Fruit fly (Drosophila melanogaster): ENCODE data around the gene Ir7d.

Ir7d gene

DNA sequence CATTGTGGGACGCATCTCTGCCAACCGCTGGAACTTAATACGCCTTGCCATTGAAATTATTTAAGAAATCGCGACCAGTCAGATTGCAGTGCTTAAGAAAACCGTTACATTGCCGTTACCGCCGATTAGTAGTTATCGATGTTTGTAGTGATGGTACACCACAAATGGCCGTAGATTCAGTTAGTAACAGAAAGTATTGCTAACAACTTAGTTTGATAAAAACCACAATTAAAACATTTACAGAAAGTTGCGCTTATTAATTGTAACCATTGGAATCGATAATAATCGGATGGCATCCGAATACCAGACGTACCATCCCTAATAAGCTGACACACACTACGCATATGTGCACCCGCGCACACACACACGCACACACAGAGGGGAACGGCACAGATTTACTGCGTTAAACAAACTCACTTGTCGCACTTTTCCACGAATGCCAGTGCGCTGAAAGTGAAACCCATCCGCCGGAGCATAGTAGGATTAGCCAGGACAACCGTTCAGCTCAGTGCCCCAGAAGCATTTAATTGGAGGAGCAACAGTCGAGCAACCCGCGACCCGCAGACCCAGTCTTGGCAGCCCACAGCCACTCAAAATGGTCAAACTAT lies 41.5 kb upstream of the Ir7d start, which contains the start of the genes hdm and Ykt6 (continued):
- TF ChIP-seq ss (GFP tag; optimal IDR thresholded peaks at IDR 0.05) = no peak
- no peak for TF ChIP-seq CG8119 (GFP tag; IDR thresholded peaks at IDR 0.05)
- peak; percentile 81 for TF ChIP-seq CG10631 (GFP tag; optimal IDR thresholded peaks at IDR 0.05)
- peak; percentile 79 for TF ChIP-seq CG31627 (GFP tag; optimal IDR thresholded peaks at IDR 0.05)
- no peak for TF ChIP-seq Met (GFP tag; optimal IDR thresholded peaks at IDR 0.05)
- peak; percentile 81 for TF ChIP-seq cyc (GFP tag; optimal IDR thresholded peaks at IDR 0.05)
- no peak for TF ChIP-seq salr (GFP tag; optimal IDR thresholded peaks at IDR 0.05)
- TF ChIP-seq CG10669 (GFP tag; optimal IDR thresholded peaks at IDR 0.05) = no peak
- TF ChIP-seq CG8319 (GFP tag; optimal IDR thresholded peaks at IDR 0.05) = peak; percentile 45
- peak; percentile 70 for TF ChIP-seq CG7368 (GFP tag; optimal IDR thresholded peaks at IDR 0.05)
- TF ChIP-seq CG6808 (GFP tag; optimal IDR thresholded peaks at IDR 0.05) = no peak
- TF ChIP-seq fd85E (GFP tag; optimal IDR thresholded peaks at IDR 0.05) = no peak
- TF ChIP-seq CG34406 (GFP tag; optimal IDR thresholded peaks at IDR 0.05) = no peak
- peak; percentile 25 for TF ChIP-seq dsx (GFP tag; optimal IDR thresholded peaks at IDR 0.05; ENCODE audit: poor library complexity, severe bottlenecking)
- peak; percentile 63 for TF ChIP-seq CG6792 (GFP tag; optimal IDR thresholded peaks at IDR 0.05)
- peak; percentile 52; the same call in 1 of the 2 replicates for TF ChIP-seq CG15336 (GFP tag; IDR thresholded peaks at IDR 0.05)
- no peak for TF ChIP-seq Eip93F (GFP tag; optimal IDR thresholded peaks at IDR 0.05)
- no peak for TF ChIP-seq CG8632 (GFP tag; optimal IDR thresholded peaks at IDR 0.05)
- no peak; the same call in 2 of the 3 replicates for TF ChIP-seq eg (GFP tag; IDR thresholded peaks at IDR 0.05)
- peak; percentile 55 for TF ChIP-seq net (GFP tag; optimal IDR thresholded peaks at IDR 0.05)
- peak; percentile 28 for TF ChIP-seq fd59A (GFP tag; optimal IDR thresholded peaks at IDR 0.05)
- TF ChIP-seq Eip78C (GFP tag) = peak; percentile 82
- no peak for TF ChIP-seq CG32006 (GFP tag; optimal IDR thresholded peaks at IDR 0.05)
- TF ChIP-seq achi (GFP tag; optimal IDR thresholded peaks at IDR 0.05) = peak; percentile 74
- TF ChIP-seq Ets21C (GFP tag; optimal IDR thresholded peaks at IDR 0.05) = peak; percentile 65
- TF ChIP-seq OdsH (GFP tag; optimal IDR thresholded peaks at IDR 0.05) = no peak
- peak; percentile 45; the same call in 1 of the 2 replicates for TF ChIP-seq CG11294 (GFP tag; IDR thresholded peaks at IDR 0.05)
- no peak for TF ChIP-seq CG6276 (GFP tag; optimal IDR thresholded peaks at IDR 0.05)
- no peak for TF ChIP-seq Hr4 (GFP tag; optimal IDR thresholded peaks at IDR 0.05)

DNA sequence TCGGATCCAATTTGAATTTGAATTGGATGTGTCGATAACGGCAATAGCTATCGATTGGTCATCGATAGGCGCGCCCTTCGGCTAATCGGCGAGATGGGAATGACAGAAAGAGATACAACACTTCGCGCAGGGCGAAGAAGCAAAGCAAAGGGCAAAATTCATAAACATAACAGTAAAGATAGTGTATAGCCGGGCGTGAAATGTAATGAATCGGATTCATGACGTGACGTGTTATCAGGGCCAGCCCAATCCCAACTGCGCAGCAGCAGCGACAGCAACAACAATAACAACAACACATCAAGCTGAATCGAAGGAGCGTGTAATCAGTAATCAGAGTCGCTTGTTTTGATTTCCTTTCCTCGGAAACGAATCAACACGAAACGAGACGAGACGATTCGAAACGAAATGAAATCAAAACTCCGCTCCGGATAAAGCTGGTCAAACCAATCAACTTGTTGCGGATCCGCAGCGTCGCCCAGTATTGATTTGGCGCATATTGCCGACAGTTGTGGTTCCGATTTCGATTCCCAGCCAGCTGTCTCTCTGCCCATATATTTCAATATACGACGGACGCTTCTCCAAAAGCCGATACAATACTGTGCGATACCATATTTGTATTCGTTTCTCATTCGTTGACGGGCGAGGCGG lies 33.5 kb upstream of the Ir7d start, which contains the start of gene snz:
Gene snz (plus strand): TSS at position 107 of the 648 bp plus-strand sequence.
- TF ChIP-seq CG9139 (GFP tag; optimal IDR thresholded peaks at IDR 0.05) = peak; percentile 20
- peak; percentile 30 for TF ChIP-seq Eip78C (GFP tag)
- TF ChIP-seq topi (GFP tag; optimal IDR thresholded peaks at IDR 0.05) = no peak
- peak in 1 of 2 experiments; percentile 17 for TF ChIP-seq ss (GFP tag; optimal IDR thresholded peaks at IDR 0.05)
- no peak for TF ChIP-seq OdsH (GFP tag; optimal IDR thresholded peaks at IDR 0.05)
- peak; percentile 61 for TF ChIP-seq svp (GFP tag)
- peak; percentile 10 for TF ChIP-seq esn (GFP tag; optimal IDR thresholded peaks at IDR 0.05)
- no peak for TF ChIP-seq CG8319 (GFP tag; optimal IDR thresholded peaks at IDR 0.05)
- TF ChIP-seq vri (GFP tag; optimal IDR thresholded peaks at IDR 0.05) = peak; percentile 0
- peak; percentile 28 for TF ChIP-seq achi (GFP tag; optimal IDR thresholded peaks at IDR 0.05)

DNA sequence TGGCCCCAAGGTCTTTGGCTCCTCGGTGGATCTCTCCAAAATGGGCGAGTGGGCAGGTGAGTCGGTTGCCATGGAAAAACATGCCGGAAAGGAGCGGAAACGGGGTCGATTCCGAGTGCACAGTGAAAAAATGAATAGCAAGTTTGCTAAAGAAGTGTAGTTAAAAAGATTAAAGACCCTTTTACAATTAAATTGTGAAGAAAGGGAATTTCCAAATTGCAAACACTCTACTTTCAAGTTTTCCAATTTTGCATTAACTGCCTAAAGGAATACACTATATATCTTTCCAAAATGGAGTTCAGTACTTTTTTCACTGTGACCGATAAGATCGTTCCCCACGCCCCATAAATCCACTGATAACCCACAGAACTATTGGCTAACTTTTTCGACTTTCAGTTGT lies 30.8 kb upstream of the Ir7d start:
- TF ChIP-seq CG8119 (GFP tag; IDR thresholded peaks at IDR 0.05) (no peak), Hr39 (GFP tag; optimal IDR thresholded peaks at IDR 0.05) (no peak), CG9139 (GFP tag; optimal IDR thresholded peaks at IDR 0.05) (no peak), pdm3 (GFP tag; optimal IDR thresholded peaks at IDR 0.05) (no peak), spab (GFP tag; optimal IDR thresholded peaks at IDR 0.05) (no peak), CG11902 (GFP tag; optimal IDR thresholded peaks at IDR 0.05) (no peak), Eip78C (GFP tag) (peak; percentile 23), dsx (GFP tag; optimal IDR thresholded peaks at IDR 0.05; ENCODE audit: poor library complexity, severe bottlenecking) (no peak)
